Fruit fly (Drosophila melanogaster) whole organism, adult: ENCODE results near the gene CG33272.

Experiments used
- CG33017 ChIP-seq: fragments of 200-800 bp; sonication (Bioruptor generic); optimal IDR thresholded peaks from 2 replicates; lab custom pipeline; 2018; ENCODE audit warnings: missing biosample characterization, mild to moderate bottlenecking, missing genetic modification characterization, moderate library complexity
- bab1 ChIP-seq: fragments of 200-800 bp; sonication (Bioruptor generic); optimal IDR thresholded peaks from 3 replicates; lab custom pipeline; 2019; ENCODE audit warnings: missing biosample characterization, mild to moderate bottlenecking, missing genetic modification characterization, moderate library complexity
- cic ChIP-seq: fragments of 200-800 bp; sonication (Bioruptor generic); optimal IDR thresholded peaks from 2 replicates; lab custom pipeline; 2017; ENCODE audit warnings: missing biosample characterization, mild to moderate bottlenecking, missing genetic modification characterization, moderate library complexity

DNA sequence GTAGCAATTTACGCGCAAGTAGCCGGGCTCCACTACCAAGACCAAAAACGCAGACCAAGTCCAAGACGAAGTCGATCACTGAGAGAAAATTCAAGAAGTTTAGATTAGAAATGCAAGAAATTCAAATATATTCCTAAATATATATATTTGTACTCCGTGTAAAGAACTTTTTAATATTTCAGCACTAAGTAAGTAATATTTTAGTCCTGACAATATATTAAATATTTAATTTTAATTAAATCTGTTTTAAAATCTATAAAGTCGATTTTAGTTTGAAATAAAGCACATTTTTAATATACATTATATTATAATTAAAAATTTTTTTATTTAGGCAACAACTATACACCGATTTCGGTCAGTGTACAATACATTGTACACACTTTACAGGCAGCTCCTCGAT lies 43.4 kb downstream of the CG33272 start:
- TF ChIP-seq bab1 (no peak), cic (GFP tag; lab: Kevin White, UChicago) (no peak), CG33017 (tag; lab: Kevin White, UChicago) (no peak)
